Worm (Caenorhabditis elegans): ENCODE results near the gene C17H12.37.

Gene C17H12.37

DNA sequence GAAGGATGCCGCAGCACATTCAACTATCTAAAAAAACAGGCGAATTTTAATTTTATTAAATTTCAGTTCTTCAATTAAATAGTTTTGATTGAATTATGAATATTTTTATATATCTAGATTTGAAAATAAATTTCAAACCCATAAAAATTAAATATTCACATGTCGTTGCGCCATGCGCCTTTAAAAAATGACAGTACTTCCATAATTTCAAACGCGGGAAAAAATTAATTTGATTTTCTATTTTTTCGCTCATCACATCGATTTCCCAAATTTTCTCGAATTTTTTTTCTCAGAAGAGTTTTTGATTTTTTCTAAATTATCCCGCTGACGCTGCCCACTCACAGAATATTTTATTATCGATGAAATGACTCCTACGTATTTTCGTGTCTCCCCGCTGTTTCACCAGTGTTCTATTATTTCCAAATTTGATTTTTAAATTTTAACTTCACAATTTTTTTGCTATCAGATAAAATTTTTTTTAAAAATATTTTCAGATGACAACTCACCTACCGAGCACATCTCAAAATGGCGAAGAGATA, 37.6 kb downstream of the C17H12.37 start, which contains the start of gene lip-1:
Gene lip-1 (plus strand): TSS at position 489 of the 539 bp plus-strand sequence.
- TF ChIP-seq ama-1 (optimal IDR thresholded peaks at IDR 0.05) (no peak), fax-1 (tag; optimal IDR thresholded peaks at IDR 0.05) (no peak), unc-42 (tag; optimal IDR thresholded peaks at IDR 0.05) (no peak), che-1 (tag; optimal IDR thresholded peaks at IDR 0.05) (no peak), syd-9 (tag; optimal IDR thresholded peaks at IDR 0.05) (no peak), C38D4.7 (GFP tag; optimal IDR thresholded peaks at IDR 0.05) (no peak), ceh-48 (tag; optimal IDR thresholded peaks at IDR 0.05) (no peak), K02D7.2 (tag; optimal IDR thresholded peaks at IDR 0.05) (no peak), zip-5 (tag; optimal IDR thresholded peaks at IDR 0.05) (no peak), pha-4 (tag; optimal IDR thresholded peaks at IDR 0.05) (no peak), nfya-1 (tag; optimal IDR thresholded peaks at IDR 0.05) (no peak), pqm-1 (tag; optimal IDR thresholded peaks at IDR 0.05) (no peak), lim-6 (tag; optimal IDR thresholded peaks at IDR 0.05) (no peak), F13H6.1 (tag; optimal IDR thresholded peaks at IDR 0.05) (no peak), nhr-11 (tag; optimal IDR thresholded peaks at IDR 0.05) (no peak)

DNA sequence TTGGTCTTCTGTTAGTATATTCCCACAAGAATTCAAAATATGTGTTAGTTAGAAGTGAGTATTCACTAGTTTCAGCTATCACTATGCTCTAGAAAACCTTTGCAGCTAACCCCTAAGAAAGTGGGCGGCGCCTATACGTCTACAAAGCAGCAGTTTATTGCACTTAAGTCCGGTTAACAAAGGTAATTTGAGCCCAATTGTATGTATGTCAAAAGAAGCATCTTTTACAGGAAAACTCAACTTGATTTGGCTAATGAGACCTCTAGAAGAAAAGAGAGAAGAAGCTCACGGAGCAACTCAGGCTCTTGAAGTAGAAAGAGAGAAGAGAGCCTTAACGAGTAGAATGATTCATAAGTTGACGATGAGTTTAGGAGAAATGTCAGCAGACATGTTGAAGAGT, 47.8 kb downstream of the C17H12.37 start:
- TF ChIP-seq unc-86 (tag; optimal IDR thresholded peaks at IDR 0.05) (no peak), ceh-19 (GFP tag; optimal IDR thresholded peaks at IDR 0.05) (no peak), madf-2 (tag; optimal IDR thresholded peaks at IDR 0.05) (no peak), ceh-22 (tag; optimal IDR thresholded peaks at IDR 0.05) (no peak), ceh-30 (tag; optimal IDR thresholded peaks at IDR 0.05) (no peak), lim-6 (tag; optimal IDR thresholded peaks at IDR 0.05) (no peak), fkh-6 (tag; optimal IDR thresholded peaks at IDR 0.05) (no peak), lin-11 (tag; optimal IDR thresholded peaks at IDR 0.05) (no peak), pag-3 (tag; optimal IDR thresholded peaks at IDR 0.05; ENCODE audit: borderline replicate concordance) (no peak), pqm-1 (tag; optimal IDR thresholded peaks at IDR 0.05) (no peak), ceh-34 (tag; optimal IDR thresholded peaks at IDR 0.05) (no peak), pat-9 (tag; optimal IDR thresholded peaks at IDR 0.05) (no peak), fkh-10 (GFP tag; optimal IDR thresholded peaks at IDR 0.05) (no peak), nhr-232 (tag; optimal IDR thresholded peaks at IDR 0.05) (no peak), ceh-48 (tag; optimal IDR thresholded peaks at IDR 0.05) (no peak), ceh-9 (tag; optimal IDR thresholded peaks at IDR 0.05) (no peak)

All from whole organism, late embryonic.